Fruit fly (Drosophila melanogaster) whole organism, prepupa: ENCODE measurements around the gene CG43845.

ENCODE experiments used
- Blimp-1 ChIP-seq: fragments of 200-800 bp; sonication (Bioruptor generic); optimal IDR thresholded peaks from 3 replicates; lab custom pipeline; 2017; ENCODE audit warnings: missing biosample characterization, missing genetic modification characterization, mild to moderate bottlenecking, moderate library complexity, missing genetic modification reagents
- CG10669 ChIP-seq: fragments of 200-800 bp; sonication (Bioruptor generic); optimal IDR thresholded peaks from 3 replicates; lab custom pipeline; 2018; ENCODE audit warnings: missing biosample characterization, mild to moderate bottlenecking, missing genetic modification characterization, moderate library complexity
- CG1621 ChIP-seq: fragments of 200-800 bp; sonication (Bioruptor generic); optimal IDR thresholded peaks from 3 replicates; lab custom pipeline; 2018; ENCODE audit warnings: missing biosample characterization, mild to moderate bottlenecking, missing genetic modification characterization
- CG31627 ChIP-seq: fragments of 200-800 bp; sonication (Bioruptor generic); optimal IDR thresholded peaks from 3 replicates; lab custom pipeline; 2016; ENCODE audit warnings: missing biosample characterization, missing genetic modification characterization
- CG6163 ChIP-seq: fragments of 200-800 bp; sonication (Bioruptor generic); IDR thresholded peaks from 3 replicates; pipeline ENCODE4 v1.3.6; 2022; ENCODE audit warnings: missing biosample characterization, missing genetic modification characterization
- CG6276 ChIP-seq: fragments of 200-800 bp; sonication (Bioruptor generic); optimal IDR thresholded peaks from 2 replicates; lab custom pipeline; 2017; ENCODE audit warnings: missing biosample characterization, mild to moderate bottlenecking, missing genetic modification characterization
- CG6854 ChIP-seq: fragments of 200-800 bp; sonication (Bioruptor generic); optimal IDR thresholded peaks from 2 replicates; lab custom pipeline; 2017; ENCODE audit warnings: missing biosample characterization, mild to moderate bottlenecking, missing genetic modification characterization
- Ets21C ChIP-seq: fragments of 200-800 bp; sonication (Bioruptor generic); optimal IDR thresholded peaks from 3 replicates; lab custom pipeline; 2016; ENCODE audit warnings: missing biosample characterization, missing genetic modification characterization
- acj6 ChIP-seq: fragments of 200-800 bp; sonication (Bioruptor generic); optimal IDR thresholded peaks from 3 replicates; lab custom pipeline; 2016; ENCODE audit warnings: missing biosample characterization, missing genetic modification characterization
- cyc ChIP-seq: fragments of 200-800 bp; sonication (Bioruptor generic); optimal IDR thresholded peaks from 3 replicates; lab custom pipeline; 2016; ENCODE audit warnings: missing biosample characterization, missing genetic modification characterization
- eg ChIP-seq: fragments of 200-800 bp; sonication (Bioruptor generic); IDR thresholded peaks from 3 replicates; pipeline ENCODE4 v1.3.6; 2022; ENCODE audit warnings: missing biosample characterization, missing genetic modification characterization
- ss ChIP-seq, 2 experiments: fragments of 200-800 bp; sonication (Bioruptor generic); optimal IDR thresholded peaks; 2 replicates in 1 of 2; 3 replicates in 1 of 2; lab custom pipeline; 2017 to 2018; ENCODE audit warnings: mild to moderate bottlenecking in 2 of 2, missing biosample characterization in 2 of 2, missing genetic modification characterization in 2 of 2, moderate library complexity in 1 of 2

DNA sequence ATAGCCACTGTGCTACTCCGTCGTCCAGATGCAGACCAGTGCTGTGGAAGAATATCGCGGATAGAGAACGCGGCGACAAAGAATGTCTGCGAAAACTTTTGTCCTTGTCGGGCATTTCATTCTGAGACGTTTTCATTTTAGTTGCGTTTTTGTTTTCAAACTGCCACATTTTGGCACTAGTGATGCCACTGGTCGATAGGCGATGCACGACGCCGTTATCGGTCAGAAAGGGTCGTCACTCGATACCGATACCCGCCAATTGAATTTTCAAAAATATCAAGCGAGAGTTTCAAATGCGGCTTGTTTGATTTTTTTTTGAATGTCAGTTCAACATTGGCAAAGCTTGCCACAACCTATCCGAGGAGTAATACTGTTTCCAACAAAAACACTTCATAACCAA is 27.5 kb upstream of the CG43845 start:
- no peak for TF ChIP-seq cyc (GFP tag; lab: Kevin White, UChicago)
- TF ChIP-seq CG6276 (GFP tag; lab: Kevin White, UChicago) = no peak
- no peak for TF ChIP-seq CG1621 (tag; lab: Kevin White, UChicago)
- no peak for TF ChIP-seq Ets21C
- TF ChIP-seq ss (GFP tag; optimal IDR thresholded peaks at IDR 0.05; lab: Kevin White, UChicago) = no peak
- no peak for TF ChIP-seq CG6163
- no peak for TF ChIP-seq CG10669 (GFP tag; lab: Kevin White, UChicago)
- TF ChIP-seq acj6 (GFP tag; lab: Kevin White, UChicago) = no peak
- TF ChIP-seq CG31627 (GFP tag; lab: Kevin White, UChicago) = no peak
- TF ChIP-seq Blimp-1 (GFP tag; lab: Kevin White, UChicago) = no peak
- TF ChIP-seq eg (GFP tag; lab: Robert Waterston, UW) = no peak
- TF ChIP-seq CG6854 (GFP tag; lab: Kevin White, UChicago) = no peak
